Worm (Caenorhabditis elegans) whole organism, young adult: ENCODE data around the gene W08E12.4.
"Not testable (repeated sequence)": the region's sequence is repeated elsewhere in the genome, so short reads cannot be mapped to it uniquely, and the experiment has no call there.

ENCODE experiments used
- F22D6.2 ChIP-seq: sonication (generic microtip); optimal IDR thresholded peaks from 2 replicates; lab custom pipeline; 2016; ENCODE audit warnings: mild to moderate bottlenecking, missing genetic modification characterization, missing compliant biosample characterization
- aptf-2 ChIP-seq: fragments of 200-800 bp; sonication (Bioruptor generic); conservative IDR thresholded peaks from 2 replicates; pipeline ENCODE4 v1.3.6; 2022; ENCODE audit warnings: missing genetic modification reagents, missing genetic modification characterization, missing compliant biosample characterization
- aptf-3 ChIP-seq: fragments of 200-800 bp; sonication (Bioruptor generic); IDR thresholded peaks from 2 replicates; pipeline ENCODE4 v1.3.6; 2022; ENCODE audit warnings: missing genetic modification characterization, missing compliant biosample characterization
- mcd-1 ChIP-seq: fragments of 200-800 bp; sonication (Bioruptor generic); IDR thresholded peaks from 2 replicates; pipeline ENCODE4 v1.3.6; 2022; ENCODE audit warnings: missing genetic modification reagents, missing genetic modification characterization, missing compliant biosample characterization

- TF ChIP-seq mcd-1 (GFP tag; lab: Robert Waterston, UW); F22D6.2 (tag; lab: Kevin White, UChicago); aptf-3 (GFP tag; lab: Robert Waterston, UW); aptf-2 (GFP tag; lab: Robert Waterston, UW): not testable (repeated sequence)
Observed at ce11 chrIV:3302058-3302457, at the start of gene W08E12.4.
